Worm (Caenorhabditis elegans): Measurements from ENCODE around the gene T05G5.5.
A peak's percentile ranks its signal among the peaks of the same experiment; 100 is the strongest.

The T05G5.5 gene

ce11 chrIII:9786776-9787175, 35.5 kb upstream of the T05G5.5 start:
- TF ChIP-seq nhr-6 (tag; optimal IDR thresholded peaks at IDR 0.05) (no peak), fos-1 (tag; optimal IDR thresholded peaks at IDR 0.05) (peak; percentile 95), peb-1 (tag; optimal IDR thresholded peaks at IDR 0.05) (no peak), blmp-1 (tag; optimal IDR thresholded peaks at IDR 0.05; ENCODE audit: insufficient read depth) (no peak), nhr-23 (tag; optimal IDR thresholded peaks at IDR 0.05) (no peak), ZK546.5 (tag; optimal IDR thresholded peaks at IDR 0.05) (no peak), skn-1 (tag; optimal IDR thresholded peaks at IDR 0.05) (no peak), sem-4 (tag; optimal IDR thresholded peaks at IDR 0.05) (no peak), ceh-16 (tag; optimal IDR thresholded peaks at IDR 0.05) (no peak), mab-5 (tag; optimal IDR thresholded peaks at IDR 0.05) (no peak), zag-1 (tag; optimal IDR thresholded peaks at IDR 0.05) (no peak), R02D3.7 (tag; optimal IDR thresholded peaks at IDR 0.05) (no peak), crh-2 (tag; optimal IDR thresholded peaks at IDR 0.05) (peak; percentile 84), alr-1 (tag; optimal IDR thresholded peaks at IDR 0.05) (no peak), sma-3 (GFP tag; optimal IDR thresholded peaks at IDR 0.05) (no peak)

- TF ChIP-seq nhr-25 (tag; optimal IDR thresholded peaks at IDR 0.05) (peak; percentile 44), crh-2 (tag; optimal IDR thresholded peaks at IDR 0.05) (peak; percentile 45), sma-3 (GFP tag; optimal IDR thresholded peaks at IDR 0.05) (peak; percentile 25), dmd-4 (tag; optimal IDR thresholded peaks at IDR 0.05) (no peak), nhr-21 (tag; optimal IDR thresholded peaks at IDR 0.05) (peak; percentile 47), lin-13 (GFP tag; optimal IDR thresholded peaks at IDR 0.05) (peak; percentile 57), nhr-77 (tag; optimal IDR thresholded peaks at IDR 0.05) (no peak), lsy-2 (tag; optimal IDR thresholded peaks at IDR 0.05) (peak in 1 of 2 experiments; percentile 45), sma-9 (GFP tag; optimal IDR thresholded peaks at IDR 0.05) (peak; percentile 27), sma-9 (tag; optimal IDR thresholded peaks at IDR 0.05) (no peak), gmeb-1 (tag; optimal IDR thresholded peaks at IDR 0.05) (peak; percentile 44)
Measured at ce11 chrIII:9783133-9783590, 31.9 kb upstream of the T05G5.5 start.

DNA sequence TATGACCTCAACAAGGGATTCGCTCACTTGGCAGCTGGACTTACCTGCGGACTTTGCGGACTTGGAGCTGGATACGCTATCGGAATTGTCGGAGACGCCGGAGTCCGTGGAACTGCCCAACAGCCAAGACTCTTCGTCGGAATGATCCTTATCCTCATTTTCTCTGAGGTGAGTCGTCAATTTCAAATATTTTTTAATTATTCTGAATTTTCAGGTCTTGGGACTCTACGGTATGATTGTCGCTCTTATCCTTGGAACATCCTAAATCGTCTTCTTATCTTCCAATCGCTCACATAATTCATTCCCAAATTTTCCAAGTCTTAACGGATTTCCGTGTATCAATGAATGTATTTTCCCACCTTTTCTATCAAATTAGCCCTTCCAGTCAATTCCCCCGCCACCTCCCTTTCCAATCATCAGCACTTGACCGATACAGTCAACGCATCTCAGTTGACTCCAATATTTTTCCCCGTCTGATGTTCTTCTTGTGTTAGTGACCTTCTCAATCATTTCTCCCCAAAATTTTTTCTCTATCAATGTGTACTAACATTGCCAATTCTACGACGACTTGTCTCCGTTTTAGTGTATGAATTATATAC, 31.4 kb upstream of the T05G5.5 start, which contains the start of gene R10E11.6:
TSS of gene R10E11.6 (plus strand) at position 524 of the 599 bp plus-strand sequence.
- TF ChIP-seq nhr-25 (tag; optimal IDR thresholded peaks at IDR 0.05), result no peak
- no peak for TF ChIP-seq Y55F3AM.14 (GFP tag; optimal IDR thresholded peaks at IDR 0.05)
- TF ChIP-seq nhr-11 (tag; optimal IDR thresholded peaks at IDR 0.05), result no peak

DNA sequence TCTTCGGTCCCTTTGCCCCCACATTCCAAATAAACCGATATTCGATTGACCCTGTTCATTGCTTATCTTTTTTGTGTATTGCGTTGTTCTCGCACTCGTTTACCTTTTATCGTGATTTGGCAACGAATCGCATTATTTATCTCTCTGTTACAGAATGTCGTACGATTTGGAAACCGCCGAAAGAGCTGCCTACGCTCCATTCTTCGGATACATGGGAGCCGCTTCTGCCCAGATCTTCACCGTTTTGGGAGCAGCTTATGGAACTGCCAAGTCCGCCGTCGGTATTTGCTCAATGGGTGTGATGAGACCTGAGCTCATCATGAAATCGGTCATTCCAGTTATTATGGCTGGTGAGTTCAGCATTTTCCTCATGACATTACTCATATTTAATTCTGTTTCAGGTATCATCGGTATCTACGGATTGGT, 30.8 kb upstream of the T05G5.5 start, which contains the start of gene vha-2:
TSS of gene vha-2 (plus strand) at position 154 of the 426 bp plus-strand sequence.
- TF ChIP-seq fos-1 (tag; optimal IDR thresholded peaks at IDR 0.05) (peak; percentile 29), nhr-10 (tag; optimal IDR thresholded peaks at IDR 0.05) (no peak), ceh-16 (tag; optimal IDR thresholded peaks at IDR 0.05) (no peak), unc-55 (GFP tag; optimal IDR thresholded peaks at IDR 0.05) (no peak), F13H6.1 (tag; optimal IDR thresholded peaks at IDR 0.05) (no peak), ztf-1 (GFP tag; conservative IDR thresholded peaks at IDR 0.05) (no peak), C34F6.9 (tag; optimal IDR thresholded peaks at IDR 0.05) (no peak), egl-27 (tag; optimal IDR thresholded peaks at IDR 0.05) (no peak), elt-1 (tag; optimal IDR thresholded peaks at IDR 0.05) (no peak), blmp-1 (tag; optimal IDR thresholded peaks at IDR 0.05; ENCODE audit: insufficient read depth) (no peak), sma-3 (GFP tag; optimal IDR thresholded peaks at IDR 0.05) (peak; percentile 15), unc-39 (tag; optimal IDR thresholded peaks at IDR 0.05) (no peak), mab-5 (tag; optimal IDR thresholded peaks at IDR 0.05) (no peak), peb-1 (tag; optimal IDR thresholded peaks at IDR 0.05) (no peak), dmd-4 (tag; optimal IDR thresholded peaks at IDR 0.05) (no peak), nhr-6 (tag; optimal IDR thresholded peaks at IDR 0.05) (no peak), ztf-4 (tag; optimal IDR thresholded peaks at IDR 0.05) (no peak), alr-1 (tag; optimal IDR thresholded peaks at IDR 0.05) (no peak), snpc-4 (tag; optimal IDR thresholded peaks at IDR 0.05) (no peak), sma-9 (GFP tag; optimal IDR thresholded peaks at IDR 0.05) (no peak), sma-9 (tag; optimal IDR thresholded peaks at IDR 0.05) (no peak), lin-11 (tag; optimal IDR thresholded peaks at IDR 0.05) (peak; percentile 22), nhr-77 (tag; optimal IDR thresholded peaks at IDR 0.05) (no peak), nhr-129 (tag; optimal IDR thresholded peaks at IDR 0.05) (peak; percentile 1), ztf-11 (tag; optimal IDR thresholded peaks at IDR 0.05) (no peak)
